Fruit fly (Drosophila melanogaster) whole organism, embryonic: Measurements from ENCODE around the gene CG3566.

Source experiments
- Ada2b ChIP-seq: fragments of 200-800 bp; sonication (Bioruptor generic); IDR thresholded peaks from 2 replicates; pipeline ENCODE4 v1.3.6; 2022; ENCODE audit warnings: missing biosample characterization, missing genetic modification characterization
- CG13624 ChIP-seq: fragments of 200-800 bp; sonication (Bioruptor generic); optimal IDR thresholded peaks from 2 replicates; lab custom pipeline; 2016; ENCODE audit warnings: missing biosample characterization, missing genetic modification characterization
- CG14860 ChIP-seq: fragments of 200-800 bp; sonication (Bioruptor generic); IDR thresholded peaks from 3 replicates; pipeline ENCODE4 v1.3.6; 2022; ENCODE audit warnings: missing biosample characterization, missing genetic modification characterization; ENCODE audit not compliant: partially characterized antibody
- CG14965 ChIP-seq: fragments of 200-800 bp; sonication (Bioruptor generic); optimal IDR thresholded peaks from 2 replicates; lab custom pipeline; 2016; ENCODE audit warnings: missing biosample characterization, missing genetic modification characterization, borderline replicate concordance
- CG16815 ChIP-seq: fragments of 200-800 bp; sonication (Bioruptor generic); optimal IDR thresholded peaks from 3 replicates; lab custom pipeline; 2017; ENCODE audit warnings: missing biosample characterization, mild to moderate bottlenecking, missing genetic modification characterization
- CG17912 ChIP-seq: fragments of 200-800 bp; sonication (Bioruptor generic); optimal IDR thresholded peaks from 2 replicates; lab custom pipeline; 2018; ENCODE audit warnings: missing biosample characterization, mild to moderate bottlenecking, missing genetic modification characterization
- CG18619 ChIP-seq: fragments of 200-800 bp; sonication (Bioruptor generic); optimal IDR thresholded peaks from 3 replicates; lab custom pipeline; 2017; ENCODE audit warnings: missing biosample characterization, mild to moderate bottlenecking, missing genetic modification characterization
- CG30020 ChIP-seq: fragments of 200-800 bp; optimal IDR thresholded peaks from 2 replicates; lab custom pipeline; 2019; ENCODE audit warnings: missing biosample characterization, mild to moderate bottlenecking, missing genetic modification characterization, moderate library complexity
- CG30431 ChIP-seq: fragments of 200-800 bp; sonication (Bioruptor generic); optimal IDR thresholded peaks from 2 replicates; lab custom pipeline; 2017; ENCODE audit warnings: missing biosample characterization, missing genetic modification characterization
- CG31441 ChIP-seq: fragments of 200-800 bp; sonication (Bioruptor generic); IDR thresholded peaks from 2 replicates; pipeline ENCODE4 v1.3.6; 2022; ENCODE audit warnings: missing biosample characterization, missing genetic modification characterization
- CG6272 ChIP-seq: fragments of 200-800 bp; sonication (Bioruptor generic); IDR thresholded peaks from 2 replicates; pipeline ENCODE4 v1.3.6; 2022; ENCODE audit warnings: missing biosample characterization, missing genetic modification characterization
- CG6683 ChIP-seq: fragments of 200-800 bp; sonication (Bioruptor generic); optimal IDR thresholded peaks from 2 replicates; lab custom pipeline; 2017; ENCODE audit warnings: missing biosample characterization, mild to moderate bottlenecking, missing genetic modification characterization, missing genetic modification reagents
- CG7839 ChIP-seq: fragments of 200-800 bp; sonication (Bioruptor generic); optimal IDR thresholded peaks from 3 replicates; lab custom pipeline; 2018; ENCODE audit warnings: missing biosample characterization, mild to moderate bottlenecking, missing genetic modification characterization, moderate library complexity
- CG7963 ChIP-seq: fragments of 200-800 bp; sonication (Bioruptor generic); IDR thresholded peaks from 3 replicates; pipeline ENCODE4 v1.3.6; 2022; ENCODE audit warnings: missing biosample characterization, missing genetic modification characterization; ENCODE audit not compliant: partially characterized antibody
- CG8924 ChIP-seq: fragments of 200-800 bp; optimal IDR thresholded peaks from 3 replicates; lab custom pipeline; 2019; ENCODE audit warnings: missing biosample characterization, mild to moderate bottlenecking, missing genetic modification characterization, moderate library complexity
- CTCF ChIP-seq: fragments of 200-800 bp; sonication (Bioruptor generic); optimal IDR thresholded peaks from 2 replicates; lab custom pipeline; 2017; ENCODE audit warnings: missing biosample characterization, mild to moderate bottlenecking, missing genetic modification characterization, moderate library complexity
- CrebB ChIP-seq: fragments of 200-800 bp; sonication (Bioruptor generic); optimal IDR thresholded peaks from 3 replicates; lab custom pipeline; 2018; ENCODE audit warnings: missing biosample characterization, mild to moderate bottlenecking, missing genetic modification characterization
- Deaf1 ChIP-seq: fragments of 200-800 bp; optimal IDR thresholded peaks from 3 replicates; lab custom pipeline; 2019; ENCODE audit warnings: missing biosample characterization, mild to moderate bottlenecking, missing genetic modification characterization, moderate library complexity
- HLH4C ChIP-seq: fragments of 200-800 bp; sonication (Bioruptor generic); IDR thresholded peaks from 3 replicates; pipeline ENCODE4 v1.3.6; 2022; ENCODE audit warnings: missing biosample characterization, missing genetic modification characterization; ENCODE audit not compliant: partially characterized antibody
- Jarid2 ChIP-seq: fragments of 200-800 bp; sonication (Bioruptor generic); optimal IDR thresholded peaks from 3 replicates; lab custom pipeline; 2017; ENCODE audit warnings: mild to moderate bottlenecking, missing biosample characterization, missing genetic modification reagents, missing genetic modification characterization
- Med ChIP-seq: fragments of 200-800 bp; sonication (Bioruptor generic); peaks from one replicate; lab custom pipeline; 2016; ENCODE audit warnings: missing biosample characterization, missing genetic modification characterization, mild to moderate bottlenecking, inconsistent platforms, moderate library complexity
- Trl ChIP-seq, 3 experiments: fragments of >200 bp in 2 of 3; fragments of 200-800 bp in 1 of 3; sonication (Bioruptor generic) in 1 of 3; optimal IDR thresholded peaks; 2 replicates in 1 of 3; 3 replicates in 2 of 3; lab custom pipeline; 2016 to 2017; ENCODE audit warnings: missing biosample characterization in 1 of 3, missing genetic modification characterization in 1 of 3
- aop ChIP-seq: fragments of 200-800 bp; sonication (Bioruptor generic); IDR thresholded peaks from 2 replicates; pipeline ENCODE4 v1.3.6; 2022; ENCODE audit warnings: missing biosample characterization, missing genetic modification characterization
- cg ChIP-seq: fragments of 200-800 bp; sonication (Bioruptor generic); optimal IDR thresholded peaks from 3 replicates; lab custom pipeline; 2019; ENCODE audit warnings: missing biosample characterization, mild to moderate bottlenecking, missing genetic modification characterization, moderate library complexity
- cwo ChIP-seq: fragments of 200-800 bp; sonication (Bioruptor generic); optimal IDR thresholded peaks from 3 replicates; lab custom pipeline; 2017; ENCODE audit warnings: missing biosample characterization, missing genetic modification characterization, mild to moderate bottlenecking, moderate library complexity, missing genetic modification reagents
- dm ChIP-seq: fragments of 200-800 bp; sonication (Bioruptor generic); optimal IDR thresholded peaks from 3 replicates; lab custom pipeline; 2016; ENCODE audit warnings: missing biosample characterization, missing genetic modification characterization
- ewg ChIP-seq: fragments of 200-800 bp; sonication (Bioruptor generic); optimal IDR thresholded peaks from 3 replicates; lab custom pipeline; 2017; ENCODE audit warnings: mild to moderate bottlenecking, missing biosample characterization, missing genetic modification reagents, missing genetic modification characterization
- grn ChIP-seq: fragments of 200-800 bp; sonication (Bioruptor generic); optimal IDR thresholded peaks from 3 replicates; lab custom pipeline; 2017; ENCODE audit warnings: missing biosample characterization, missing genetic modification characterization
- gsb-n ChIP-seq: fragments of 200-800 bp; sonication (Bioruptor generic); optimal IDR thresholded peaks from 3 replicates; lab custom pipeline; 2018; ENCODE audit warnings: missing biosample characterization, mild to moderate bottlenecking, missing genetic modification characterization
- jigr1 ChIP-seq: fragments of 200-800 bp; sonication (Bioruptor generic); IDR thresholded peaks from 3 replicates; pipeline ENCODE4 v1.3.6; 2022; ENCODE audit warnings: missing biosample characterization, missing genetic modification characterization
- kay ChIP-seq: fragments of 200-800 bp; sonication (Bioruptor generic); optimal IDR thresholded peaks from 2 replicates; lab custom pipeline; 2016; ENCODE audit warnings: missing biosample characterization, missing genetic modification characterization
- lbe ChIP-seq: fragments of 200-800 bp; sonication (Bioruptor generic); optimal IDR thresholded peaks from 2 replicates; lab custom pipeline; 2016; ENCODE audit warnings: missing biosample characterization, mild to moderate bottlenecking, missing genetic modification characterization
- lov ChIP-seq, 2 experiments: fragments of 200-800 bp in 1 of 2; fragments of >200 bp in 1 of 2; sonication (Bioruptor generic) in 1 of 2; IDR thresholded peaks in 1 of 2; optimal IDR thresholded peaks in 1 of 2; 2 replicates in 1 of 2; 3 replicates in 1 of 2; pipeline versions ENCODE4 v1.3.6 to Lab custom; 2017 to 2022; ENCODE audit warnings: missing biosample characterization in 1 of 2, missing genetic modification characterization in 1 of 2
- nom ChIP-seq: fragments of 200-800 bp; sonication (Bioruptor generic); optimal IDR thresholded peaks from 2 replicates; lab custom pipeline; 2017; ENCODE audit warnings: missing biosample characterization, missing genetic modification characterization, mild to moderate bottlenecking, moderate library complexity, missing genetic modification reagents
- pb ChIP-seq: fragments of 200-800 bp; sonication (Bioruptor generic); optimal IDR thresholded peaks from 3 replicates; lab custom pipeline; 2016; ENCODE audit warnings: missing biosample characterization, missing genetic modification characterization
- pros ChIP-seq: fragments of 200-800 bp; sonication (Bioruptor generic); optimal IDR thresholded peaks from 3 replicates; lab custom pipeline; 2019; ENCODE audit warnings: missing biosample characterization, mild to moderate bottlenecking, missing genetic modification characterization, moderate library complexity
- row ChIP-seq: fragments of 200-800 bp; sonication (Bioruptor generic); IDR thresholded peaks from 3 replicates; pipeline ENCODE4 v1.3.6; 2022; ENCODE audit warnings: missing biosample characterization, missing genetic modification characterization
- stc ChIP-seq: fragments of 200-800 bp; sonication (Bioruptor generic); IDR thresholded peaks from 2 replicates; pipeline ENCODE4 v1.3.6; 2022; ENCODE audit warnings: missing biosample characterization, missing genetic modification characterization
- tin ChIP-seq: fragments of 200-800 bp; sonication (Bioruptor generic); optimal IDR thresholded peaks from 3 replicates; lab custom pipeline; 2016; ENCODE audit warnings: missing biosample characterization, missing genetic modification characterization
- trh ChIP-seq: fragments of 200-800 bp; sonication (Bioruptor generic); optimal IDR thresholded peaks from 2 replicates; lab custom pipeline; 2016; ENCODE audit warnings: missing biosample characterization, missing genetic modification characterization
- vfl ChIP-seq: fragments of 200-800 bp; sonication (Bioruptor generic); optimal IDR thresholded peaks from 2 replicates; lab custom pipeline; 2016; ENCODE audit warnings: missing biosample characterization, missing genetic modification characterization
- vvl ChIP-seq: fragments of 200-800 bp; sonication (Bioruptor generic); IDR thresholded peaks from 2 replicates; pipeline ENCODE4 v1.3.6; 2022; ENCODE audit warnings: missing biosample characterization, missing genetic modification characterization
- zen ChIP-seq: fragments of 200-800 bp; sonication (Bioruptor generic); optimal IDR thresholded peaks from 3 replicates; lab custom pipeline; 2018; ENCODE audit warnings: missing biosample characterization, mild to moderate bottlenecking, missing genetic modification characterization, moderate library complexity

The CG3566 gene

dm6 chrX:6287842-6288241, 11.3 kb upstream of the CG3566 start, which contains the start of the genes Top3beta and wuho (continued):
- TF ChIP-seq CG17912 (GFP tag; lab: Kevin White, UChicago): peak; percentile 62
- peak; percentile 100 for TF ChIP-seq grn (GFP tag; lab: Kevin White, UChicago)
- TF ChIP-seq lov (optimal IDR thresholded peaks at IDR 0.05; lab: Kevin White, UChicago): no peak
- no peak for TF ChIP-seq lov (GFP tag; IDR thresholded peaks at IDR 0.05; lab: Robert Waterston, UW)
- no peak for TF ChIP-seq CG16815 (GFP tag; lab: Kevin White, UChicago)
- no peak for TF ChIP-seq cwo (GFP tag; lab: Kevin White, UChicago)
- peak; percentile 67 for TF ChIP-seq row (GFP tag; lab: Robert Waterston, UW)
- TF ChIP-seq kay (GFP tag; lab: Kevin White, UChicago): peak; percentile 29
- TF ChIP-seq CG30431 (GFP tag; lab: Kevin White, UChicago): no peak
- TF ChIP-seq CTCF: peak; percentile 29
- peak; percentile 30 for TF ChIP-seq lbe
- TF ChIP-seq, all 482 proteins: peak for 211

- peak in 1 of 2 experiments; percentile 28 for TF ChIP-seq Trl (optimal IDR thresholded peaks at IDR 0.05; lab: Kevin White, UChicago)
- TF ChIP-seq Trl (GFP tag; optimal IDR thresholded peaks at IDR 0.05; lab: Kevin White, UChicago): no peak
- no peak for TF ChIP-seq CG7963 (GFP tag; lab: Robert Waterston, UW)
- TF ChIP-seq pb (GFP tag; lab: Kevin White, UChicago): no peak
- no peak for TF ChIP-seq CrebB (tag; lab: Kevin White, UChicago)
- TF ChIP-seq Ada2b (GFP tag; lab: Robert Waterston, UW): no peak
- TF ChIP-seq nom (GFP tag; lab: Kevin White, UChicago): peak; percentile 50
- no peak for TF ChIP-seq trh (GFP tag; lab: Kevin White, UChicago)
- peak; percentile 4 for TF ChIP-seq Deaf1 (tag; lab: Kevin White, UChicago)
- peak; percentile 54 for TF ChIP-seq gsb-n
- TF ChIP-seq cg: peak; percentile 55
- TF ChIP-seq ewg: no peak
- TF ChIP-seq jigr1 (GFP tag; lab: Robert Waterston, UW): no peak
- TF ChIP-seq CG14860: no peak
- no peak for TF ChIP-seq CG18619 (GFP tag; lab: Kevin White, UChicago)
- no peak for TF ChIP-seq CG6683
- no peak for TF ChIP-seq CG14965 (GFP tag; lab: Kevin White, UChicago)
- peak; percentile 15 for TF ChIP-seq Med (GFP tag; lab: Kevin White, UChicago)
- no peak for TF ChIP-seq stc (GFP tag; lab: Robert Waterston, UW)
- TF ChIP-seq Jarid2 (GFP tag; lab: Kevin White, UChicago): peak; percentile 2
- 0 out of 2 replicates have a peak, but pooled peaks have one; percentile 16 for TF ChIP-seq aop (GFP tag; lab: Robert Waterston, UW)
- TF ChIP-seq tin: no peak
- 0 out of 2 replicates have a peak, but pooled peaks have one; percentile 13 for TF ChIP-seq vvl (GFP tag; lab: Robert Waterston, UW)
- no peak for TF ChIP-seq vfl (GFP tag; lab: Kevin White, UChicago)
Observed at dm6 chrX:6283470-6283869, 6.9 kb upstream of the CG3566 start, which contains the start of gene CG11700. TSS of gene CG11700 (minus strand) at chrX:6283575.

- TF ChIP-seq pros (GFP tag; lab: Kevin White, UChicago): peak; percentile 33
- TF ChIP-seq CG31441 (GFP tag; lab: Robert Waterston, UW): 0 out of 2 replicates have a peak, but pooled peaks have one; percentile 0
- TF ChIP-seq CG13624 (GFP tag; lab: Kevin White, UChicago): peak; percentile 16
- peak; percentile 87 for TF ChIP-seq CG30020 (tag; lab: Kevin White, UChicago)
- TF ChIP-seq CG8924 (tag; lab: Kevin White, UChicago): no peak
- TF ChIP-seq zen: peak; percentile 3
- TF ChIP-seq CG7839 (tag; lab: Kevin White, UChicago): no peak
- TF ChIP-seq CG6272 (GFP tag; lab: Robert Waterston, UW): no peak
- peak; percentile 18 for TF ChIP-seq Med (GFP tag; lab: Kevin White, UChicago)
- peak; percentile 51 for TF ChIP-seq lbe
- TF ChIP-seq dm (GFP tag; lab: Kevin White, UChicago): no peak
- TF ChIP-seq HLH4C (GFP tag; lab: Robert Waterston, UW): no peak
Observed at dm6 chrX:6279629-6280073, 3.1 kb upstream of the CG3566 start, which contains the start of gene Ubi-p5E. TSS of gene Ubi-p5E (minus strand) at chrX:6279647.
